Worm (Caenorhabditis elegans) whole organism, late embryonic: ENCODE measurements around the gene F59A1.6.

Experiments used
- C08G9.2 ChIP-seq: sonication (generic microtip); optimal IDR thresholded peaks from 2 replicates; lab custom pipeline; 2016; ENCODE audit warnings: mild to moderate bottlenecking, missing genetic modification characterization, moderate library complexity, missing compliant biosample characterization
- C38D4.7 ChIP-seq: fragments of 200-800 bp; sonication (Bioruptor generic); optimal IDR thresholded peaks from 2 replicates; lab custom pipeline; 2018; ENCODE audit warnings: mild to moderate bottlenecking, missing genetic modification characterization, moderate library complexity, missing compliant biosample characterization
- T23F11.4 ChIP-seq: fragments of 200-800 bp; sonication (Bioruptor generic); optimal IDR thresholded peaks from 2 replicates; lab custom pipeline; 2018; ENCODE audit warnings: mild to moderate bottlenecking, missing genetic modification characterization, missing compliant biosample characterization
- Y22D7AL.16 ChIP-seq: sonication (generic microtip); optimal IDR thresholded peaks from 2 replicates; lab custom pipeline; 2016; ENCODE audit warnings: missing genetic modification characterization, missing compliant biosample characterization
- ahr-1 ChIP-seq: sonication (generic microtip); optimal IDR thresholded peaks from 2 replicates; lab custom pipeline; 2016; ENCODE audit warnings: missing genetic modification characterization, missing compliant biosample characterization
- ceh-14 ChIP-seq: sonication (generic microtip); optimal IDR thresholded peaks from 2 replicates; lab custom pipeline; 2016; ENCODE audit warnings: missing genotype, missing genetic modification characterization, missing compliant biosample characterization
- ceh-18 ChIP-seq: sonication (generic microtip); optimal IDR thresholded peaks from 2 replicates; lab custom pipeline; 2016; ENCODE audit warnings: missing genetic modification characterization, missing compliant biosample characterization
- ceh-2 ChIP-seq: sonication (generic microtip); optimal IDR thresholded peaks from 2 replicates; lab custom pipeline; 2016; ENCODE audit warnings: missing genotype, missing genetic modification characterization, missing compliant biosample characterization
- ceh-31 ChIP-seq: sonication (generic microtip); optimal IDR thresholded peaks from 2 replicates; lab custom pipeline; 2016; ENCODE audit warnings: missing genetic modification characterization, missing compliant biosample characterization
- ceh-34 ChIP-seq: sonication (generic microtip); optimal IDR thresholded peaks from 2 replicates; lab custom pipeline; 2016; ENCODE audit warnings: mild to moderate bottlenecking, missing genetic modification characterization, missing compliant biosample characterization
- ceh-45 ChIP-seq: fragments of 200-800 bp; sonication (Bioruptor generic); IDR thresholded peaks from 2 replicates; pipeline ENCODE4 v1.3.6; 2022; ENCODE audit warnings: missing genetic modification reagents, missing genetic modification characterization, missing compliant biosample characterization
- ceh-6 ChIP-seq: fragments of 200-800 bp; sonication (Bioruptor generic); optimal IDR thresholded peaks from 2 replicates; lab custom pipeline; 2018; ENCODE audit warnings: mild to moderate bottlenecking, missing genetic modification characterization, missing compliant biosample characterization
- che-1 ChIP-seq: sonication (generic microtip); optimal IDR thresholded peaks from 2 replicates; lab custom pipeline; 2016; ENCODE audit warnings: mild to moderate bottlenecking, missing genetic modification characterization, missing compliant biosample characterization
- dve-1 ChIP-seq: sonication (generic microtip); optimal IDR thresholded peaks from 2 replicates; lab custom pipeline; 2017; ENCODE audit warnings: antibody characterized with exemption, mild to moderate bottlenecking, missing genetic modification characterization, missing compliant biosample characterization
- ets-4 ChIP-seq: sonication (generic microtip); optimal IDR thresholded peaks from 2 replicates; lab custom pipeline; 2016; ENCODE audit warnings: missing genetic modification characterization, missing compliant biosample characterization
- fkh-6 ChIP-seq: sonication (generic microtip); optimal IDR thresholded peaks from 2 replicates; lab custom pipeline; 2016; ENCODE audit warnings: missing genetic modification characterization, missing compliant biosample characterization
- gmeb-2 ChIP-seq: sonication (generic microtip); optimal IDR thresholded peaks from 2 replicates; lab custom pipeline; 2016; ENCODE audit warnings: missing genetic modification characterization, inconsistent platforms, missing compliant biosample characterization
- hlh-13 ChIP-seq: fragments of 200-800 bp; sonication (Bioruptor generic); optimal IDR thresholded peaks from 2 replicates; lab custom pipeline; 2018; ENCODE audit warnings: mild to moderate bottlenecking, missing genetic modification characterization, missing compliant biosample characterization
- hlh-15 ChIP-seq: sonication (generic microtip); optimal IDR thresholded peaks from 2 replicates; lab custom pipeline; 2016; ENCODE audit warnings: missing genetic modification characterization, missing compliant biosample characterization
- hlh-30 ChIP-seq: sonication (generic microtip); optimal IDR thresholded peaks from 2 replicates; lab custom pipeline; 2017; ENCODE audit warnings: antibody characterized with exemption, missing genetic modification characterization, missing compliant biosample characterization; ENCODE audit not compliant: insufficient read depth
- lim-6 ChIP-seq: sonication (generic microtip); optimal IDR thresholded peaks from 2 replicates; lab custom pipeline; 2016; ENCODE audit warnings: missing genetic modification characterization, missing compliant biosample characterization
- lin-11 ChIP-seq: fragments of 200-800 bp; sonication (Bioruptor generic); optimal IDR thresholded peaks from 2 replicates; lab custom pipeline; 2018; ENCODE audit warnings: mild to moderate bottlenecking, missing genetic modification characterization, missing compliant biosample characterization
- madf-2 ChIP-seq: sonication (generic microtip); optimal IDR thresholded peaks from 2 replicates; lab custom pipeline; 2017; ENCODE audit warnings: missing genetic modification characterization, missing compliant biosample characterization
- nfya-1 ChIP-seq: sonication (generic microtip); optimal IDR thresholded peaks from 2 replicates; lab custom pipeline; 2017; ENCODE audit warnings: missing genetic modification characterization, mild to moderate bottlenecking, missing compliant biosample characterization, antibody characterized with exemption, moderate library complexity
- nhr-11 ChIP-seq: fragments of 150-350 bp; optimal IDR thresholded peaks from 2 replicates; lab custom pipeline; 2014; ENCODE audit warnings: missing biosample characterization, missing genetic modification characterization
- nhr-232 ChIP-seq: sonication (generic microtip); optimal IDR thresholded peaks from 2 replicates; lab custom pipeline; 2016; ENCODE audit warnings: missing genetic modification characterization, missing compliant biosample characterization
- npax-4 ChIP-seq: sonication (generic microtip); optimal IDR thresholded peaks from 2 replicates; lab custom pipeline; 2016; ENCODE audit warnings: missing genetic modification characterization, missing compliant biosample characterization
- pha-2 ChIP-seq: sonication (generic microtip); optimal IDR thresholded peaks from 2 replicates; lab custom pipeline; 2017; ENCODE audit warnings: mild to moderate bottlenecking, missing genetic modification characterization, missing compliant biosample characterization
- pha-4 ChIP-seq: fragments of 150-350 bp; optimal IDR thresholded peaks from 2 replicates; lab custom pipeline; 2018; ENCODE audit warnings: missing biosample characterization, missing genetic modification reagents, missing genetic modification characterization
- pqm-1 ChIP-seq: sonication (generic microtip); optimal IDR thresholded peaks from 2 replicates; lab custom pipeline; 2016; ENCODE audit warnings: missing genetic modification characterization, missing compliant biosample characterization
- pros-1 ChIP-seq: fragments of 150-350 bp; optimal IDR thresholded peaks from 2 replicates; lab custom pipeline; 2014; ENCODE audit warnings: missing biosample characterization, missing genetic modification reagents, missing genetic modification characterization
- ref-2 ChIP-seq: sonication (generic microtip); optimal IDR thresholded peaks from 2 replicates; lab custom pipeline; 2016; ENCODE audit warnings: missing genetic modification characterization, missing compliant biosample characterization
- sox-2 ChIP-seq: fragments of 200-800 bp; sonication (Bioruptor generic); IDR thresholded peaks from 2 replicates; pipeline ENCODE4 v1.3.6; 2022; ENCODE audit warnings: missing genetic modification reagents, missing genetic modification characterization, missing compliant biosample characterization
- tbx-2 ChIP-seq: sonication (generic microtip); optimal IDR thresholded peaks from 2 replicates; lab custom pipeline; 2016; ENCODE audit warnings: missing genetic modification characterization, missing compliant biosample characterization
- tbx-7 ChIP-seq: sonication (generic microtip); optimal IDR thresholded peaks from 2 replicates; lab custom pipeline; 2016; ENCODE audit warnings: missing genotype, missing genetic modification characterization, missing compliant biosample characterization
- ttx-3 ChIP-seq: sonication (generic microtip); optimal IDR thresholded peaks from 2 replicates; lab custom pipeline; 2016; ENCODE audit warnings: missing genetic modification reagents, missing genetic modification characterization, missing compliant biosample characterization
- unc-3 ChIP-seq, 2 experiments: fragments of 200-800 bp in 1 of 2; sonication (Bioruptor generic) in 1 of 2; sonication (generic microtip) in 1 of 2; conservative IDR thresholded peaks in 1 of 2; optimal IDR thresholded peaks in 1 of 2; 2 replicates each; pipeline versions ENCODE4 v1.3.6 to Lab custom; 2016 to 2022; ENCODE audit warnings: missing compliant biosample characterization in 2 of 2, missing genetic modification characterization in 2 of 2, missing genetic modification reagents in 1 of 2
- unc-55 ChIP-seq: sonication (generic microtip); optimal IDR thresholded peaks from 2 replicates; lab custom pipeline; 2017; ENCODE audit warnings: missing biosample characterization, missing genetic modification reagents, missing genetic modification characterization
- zip-5 ChIP-seq: sonication (generic microtip); optimal IDR thresholded peaks from 2 replicates; lab custom pipeline; 2016; ENCODE audit warnings: missing genetic modification characterization, missing compliant biosample characterization

F59A1.6 gene

DNA sequence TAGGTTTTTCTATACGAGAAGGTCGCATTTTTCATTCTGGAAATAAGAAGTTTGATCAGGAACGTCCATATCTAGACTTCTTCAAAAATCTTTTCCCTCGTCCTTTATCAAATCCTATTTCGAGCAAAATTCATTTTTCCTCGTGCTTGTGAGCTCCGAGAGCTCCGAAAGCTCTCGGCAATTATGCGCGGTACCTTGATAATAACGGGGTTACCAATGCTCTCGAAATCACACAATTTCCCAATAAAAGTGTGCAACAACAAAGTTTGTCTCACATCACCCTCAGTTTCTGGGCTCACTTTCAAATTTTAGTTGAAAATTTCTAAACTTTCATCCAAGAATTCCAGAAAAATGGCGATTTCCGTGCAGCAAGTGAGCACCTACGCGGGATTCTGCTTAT, 16.4 kb upstream of the F59A1.6 start, which contains the start of gene str-89:
str-89 (plus strand) TSS at position 301 of the 400 bp plus-strand sequence.
- no peak for TF ChIP-seq fkh-6 (tag; lab: Kevin White, UChicago)
- no peak for TF ChIP-seq ceh-14 (tag; lab: Kevin White, UChicago)
- TF ChIP-seq lim-6 (tag; lab: Kevin White, UChicago) = no peak

DNA sequence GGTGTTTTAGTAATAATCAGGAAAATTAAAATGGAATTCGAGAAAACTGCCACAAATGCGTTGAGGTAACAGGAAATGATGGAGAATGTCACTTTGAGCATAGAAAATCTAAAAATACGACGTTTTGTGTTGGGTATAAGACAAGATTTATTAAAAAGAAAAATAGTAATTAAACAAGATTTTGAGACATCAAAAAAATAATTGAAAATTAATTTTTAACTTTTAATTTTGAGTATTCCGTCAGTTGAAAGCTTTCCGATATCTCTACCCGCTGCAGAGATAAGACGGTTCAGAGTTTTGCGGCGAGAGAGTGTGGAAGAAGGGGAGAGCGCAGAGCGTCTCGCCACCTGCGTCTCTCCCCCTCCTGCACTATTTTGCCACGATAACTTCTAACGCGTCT, 11.6 kb upstream of the F59A1.6 start, which contains the start of gene str-93:
str-93 (minus strand) TSS at position 101 of the 400 bp plus-strand sequence.
- TF ChIP-seq hlh-15 (tag; lab: Kevin White, UChicago) = no peak
- no peak for TF ChIP-seq tbx-2 (tag; lab: Kevin White, UChicago)
- no peak for TF ChIP-seq ets-4
- TF ChIP-seq ref-2 = no peak
- TF ChIP-seq ahr-1 (tag; lab: Kevin White, UChicago) = no peak
- TF ChIP-seq nhr-232 = no peak
- no peak for TF ChIP-seq ttx-3 (tag; lab: Kevin White, UChicago)
- no peak for TF ChIP-seq che-1
- no peak for TF ChIP-seq unc-55
- no peak for TF ChIP-seq C38D4.7 (GFP tag; lab: Kevin White, UChicago)
- TF ChIP-seq ceh-6 (GFP tag; lab: Kevin White, UChicago) = no peak
- TF ChIP-seq pha-4 (tag; lab: Kevin White, UChicago) = no peak
- TF ChIP-seq hlh-30 (tag; lab: Kevin White, UChicago) = no peak
- TF ChIP-seq ceh-45 (GFP tag; lab: Robert Waterston, UW) = no peak
- TF ChIP-seq C08G9.2 (tag; lab: Kevin White, UChicago) = no peak
- no peak for TF ChIP-seq Y22D7AL.16 (tag; lab: Kevin White, UChicago)

- TF ChIP-seq nhr-11 (tag; lab: Kevin White, UChicago) (no peak), hlh-13 (GFP tag; lab: Kevin White, UChicago) (no peak), nhr-232 (no peak), pqm-1 (tag; lab: Kevin White, UChicago) (no peak), npax-4 (no peak)
Measured at ce11 chrV:17676553-17676952, 8.4 kb upstream of the F59A1.6 start, which contains the start of gene str-92. Gene str-92 (minus strand): TSS chrV:17676653.

- TF ChIP-seq ceh-31 (tag; lab: Kevin White, UChicago) (no peak), lin-11 (tag; lab: Kevin White, UChicago) (no peak), ceh-2 (no peak), lim-6 (tag; lab: Kevin White, UChicago) (no peak), unc-3 (GFP tag; conservative IDR thresholded peaks at IDR 0.05; lab: Robert Waterston, UW) (no peak), unc-3 (tag; optimal IDR thresholded peaks at IDR 0.05; lab: Kevin White, UChicago) (no peak)
Measured at ce11 chrV:17683290-17683689, 1.7 kb upstream of the F59A1.6 start.

DNA sequence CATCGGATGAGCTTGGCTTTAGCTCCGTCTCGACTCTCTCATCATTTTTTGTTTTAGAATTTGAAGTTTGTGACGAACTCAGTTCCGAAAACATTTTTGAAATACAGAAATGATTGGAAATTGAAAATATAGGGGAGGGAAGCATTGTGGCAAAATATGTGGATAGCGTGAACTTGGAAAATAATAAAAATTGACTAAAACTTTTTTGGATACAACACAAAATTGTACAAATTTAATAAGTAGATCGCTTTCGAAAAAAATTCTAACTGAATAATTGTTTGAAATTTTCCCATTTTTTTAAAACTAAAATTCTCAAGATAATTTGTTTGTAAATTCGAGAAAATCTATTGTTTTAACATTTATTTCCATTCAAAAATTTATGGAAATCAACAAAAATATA, 1.2 kb upstream of the F59A1.6 start, which contains the start of gene F59A1.15:
F59A1.15 (minus strand) TSS at position 101 of the 400 bp plus-strand sequence.
- TF ChIP-seq hlh-30 (tag; lab: Kevin White, UChicago) (no peak), ttx-3 (tag; lab: Kevin White, UChicago) (no peak), dve-1 (tag; lab: Kevin White, UChicago) (no peak), Y22D7AL.16 (tag; lab: Kevin White, UChicago) (no peak), pqm-1 (tag; lab: Kevin White, UChicago) (no peak), ets-4 (no peak), nhr-232 (no peak)
- TF ChIP-seq, all 69 proteins: peak for 0

ce11 chrV:17686852-17687251, 1.9 kb downstream of the F59A1.6 start, which contains the start of gene F59A1.18:
Gene F59A1.18 (minus strand): TSS chrV:17686952.
- TF ChIP-seq gmeb-2 (tag; lab: Kevin White, UChicago) = no peak
- TF ChIP-seq ets-4 = no peak
- TF ChIP-seq ahr-1 (tag; lab: Kevin White, UChicago) = no peak
- TF ChIP-seq ceh-18 (tag; lab: Kevin White, UChicago) = no peak
- no peak for TF ChIP-seq madf-2 (tag; lab: Kevin White, UChicago)
- no peak for TF ChIP-seq T23F11.4
- no peak for TF ChIP-seq pros-1 (tag; lab: Kevin White, UChicago)
- no peak for TF ChIP-seq hlh-13 (GFP tag; lab: Kevin White, UChicago)
- TF ChIP-seq ceh-34 = no peak
- TF ChIP-seq pha-2 (tag; lab: Kevin White, UChicago) = no peak
- TF ChIP-seq ceh-6 (GFP tag; lab: Kevin White, UChicago) = no peak
- no peak for TF ChIP-seq nfya-1
- TF ChIP-seq lin-11 (tag; lab: Kevin White, UChicago) = no peak
- TF ChIP-seq sox-2 = no peak
- no peak for TF ChIP-seq fkh-6 (tag; lab: Kevin White, UChicago)
- no peak for TF ChIP-seq tbx-7
- TF ChIP-seq zip-5 (tag; lab: Kevin White, UChicago) = no peak
- no peak for TF ChIP-seq ref-2
- TF ChIP-seq, all 69 proteins: peak for 0
